Fruit fly (Drosophila melanogaster) whole organism, embryonic: ENCODE results near the gene eIF2Balpha.

ENCODE experiments used
- CG10274 ChIP-seq: fragments of 200-800 bp; sonication (Bioruptor generic); optimal IDR thresholded peaks from 3 replicates; lab custom pipeline; 2017; ENCODE audit warnings: missing biosample characterization, mild to moderate bottlenecking, missing genetic modification characterization
- CG10462 ChIP-seq: fragments of 200-800 bp; sonication (Bioruptor generic); optimal IDR thresholded peaks from 2 replicates; lab custom pipeline; 2016; ENCODE audit warnings: missing biosample characterization, missing genetic modification characterization
- CG11504 ChIP-seq: fragments of 200-800 bp; sonication (Bioruptor generic); optimal IDR thresholded peaks from 3 replicates; lab custom pipeline; 2019; ENCODE audit warnings: missing biosample characterization, mild to moderate bottlenecking, missing genetic modification characterization, moderate library complexity
- CG12744 ChIP-seq: fragments of 200-800 bp; sonication (Bioruptor generic); optimal IDR thresholded peaks from 2 replicates; lab custom pipeline; 2016; ENCODE audit warnings: missing biosample characterization, missing genetic modification characterization
- CG14667 ChIP-seq: fragments of 200-800 bp; sonication (Bioruptor generic); IDR thresholded peaks from 2 replicates; pipeline ENCODE4 v1.3.6; 2022; ENCODE audit warnings: missing biosample characterization, missing genetic modification characterization
- CG15269 ChIP-seq: fragments of 200-800 bp; sonication (Bioruptor generic); optimal IDR thresholded peaks from 2 replicates; lab custom pipeline; 2018; ENCODE audit warnings: missing biosample characterization, mild to moderate bottlenecking, missing genetic modification characterization, moderate library complexity
- CG15479 ChIP-seq: fragments of 200-800 bp; sonication (Bioruptor generic); optimal IDR thresholded peaks from 3 replicates; lab custom pipeline; 2019; ENCODE audit warnings: missing biosample characterization, mild to moderate bottlenecking, missing genetic modification characterization, moderate library complexity
- CG15601 ChIP-seq: fragments of 200-800 bp; sonication (Bioruptor generic); optimal IDR thresholded peaks from 3 replicates; lab custom pipeline; 2019; ENCODE audit warnings: missing biosample characterization, mild to moderate bottlenecking, missing genetic modification characterization, moderate library complexity
- CG17328 ChIP-seq: fragments of 200-800 bp; sonication (Bioruptor generic); IDR thresholded peaks from 2 replicates; pipeline ENCODE4 v1.3.6; 2022; ENCODE audit warnings: missing biosample characterization, missing genetic modification characterization
- CG17829 ChIP-seq: fragments of 200-800 bp; optimal IDR thresholded peaks from 2 replicates; lab custom pipeline; 2019; ENCODE audit warnings: missing biosample characterization, mild to moderate bottlenecking, missing genetic modification characterization, moderate library complexity
- CG18011 ChIP-seq: fragments of 200-800 bp; sonication (Bioruptor generic); optimal IDR thresholded peaks from 2 replicates; lab custom pipeline; 2017; ENCODE audit warnings: missing biosample characterization, missing genetic modification characterization, mild to moderate bottlenecking, moderate library complexity, missing genotype
- CG2202 ChIP-seq: fragments of 200-800 bp; sonication (Bioruptor generic); optimal IDR thresholded peaks from 2 replicates; lab custom pipeline; 2018; ENCODE audit warnings: missing biosample characterization, mild to moderate bottlenecking, missing genetic modification characterization
- CG2889 ChIP-seq: fragments of 200-800 bp; sonication (Bioruptor generic); IDR thresholded peaks from 3 replicates; pipeline ENCODE4 v1.3.6; 2022; ENCODE audit warnings: missing biosample characterization, missing genetic modification characterization
- CG30020 ChIP-seq: fragments of 200-800 bp; optimal IDR thresholded peaks from 2 replicates; lab custom pipeline; 2019; ENCODE audit warnings: missing biosample characterization, mild to moderate bottlenecking, missing genetic modification characterization, moderate library complexity
- CG33213 ChIP-seq: fragments of 200-800 bp; sonication (Bioruptor generic); optimal IDR thresholded peaks from 3 replicates; lab custom pipeline; 2016; ENCODE audit warnings: missing biosample characterization, missing genetic modification characterization
- CG42726 ChIP-seq: fragments of 200-800 bp; sonication (Bioruptor generic); IDR thresholded peaks from 2 replicates; pipeline ENCODE4 v1.3.6; 2022; ENCODE audit warnings: missing biosample characterization, missing genetic modification characterization; ENCODE audit not compliant: partially characterized antibody
- CG4282 ChIP-seq: fragments of 200-800 bp; sonication (Bioruptor generic); optimal IDR thresholded peaks from 2 replicates; lab custom pipeline; 2016; ENCODE audit warnings: missing biosample characterization, missing genetic modification characterization
- CG6813 ChIP-seq: fragments of 200-800 bp; sonication (Bioruptor generic); optimal IDR thresholded peaks from 2 replicates; lab custom pipeline; 2017; ENCODE audit warnings: missing biosample characterization, missing genetic modification characterization, mild to moderate bottlenecking, moderate library complexity, missing genetic modification reagents
- CG8388 ChIP-seq: fragments of 200-800 bp; sonication (Bioruptor generic); optimal IDR thresholded peaks from 2 replicates; lab custom pipeline; 2019; ENCODE audit warnings: missing biosample characterization, mild to moderate bottlenecking, missing genetic modification characterization, moderate library complexity
- CG9797 ChIP-seq: fragments of 200-800 bp; sonication (Bioruptor generic); optimal IDR thresholded peaks from 3 replicates; lab custom pipeline; 2018; ENCODE audit warnings: missing biosample characterization, mild to moderate bottlenecking, missing genetic modification characterization
- Chrac-16 ChIP-seq: fragments of 200-800 bp; sonication (Bioruptor generic); optimal IDR thresholded peaks from 3 replicates; lab custom pipeline; 2016; ENCODE audit warnings: missing biosample characterization, missing genetic modification characterization
- CkIIα-i1 ChIP-seq: fragments of 200-800 bp; sonication (Bioruptor generic); IDR thresholded peaks from 2 replicates; pipeline ENCODE4 v1.3.6; 2022; ENCODE audit warnings: missing biosample characterization, missing genetic modification characterization
- CoRest ChIP-seq: fragments of 200-800 bp; sonication (Bioruptor generic); optimal IDR thresholded peaks from 3 replicates; lab custom pipeline; 2018; ENCODE audit warnings: missing biosample characterization, mild to moderate bottlenecking, missing genetic modification characterization, moderate library complexity
- Deaf1 ChIP-seq: fragments of 200-800 bp; optimal IDR thresholded peaks from 3 replicates; lab custom pipeline; 2019; ENCODE audit warnings: missing biosample characterization, mild to moderate bottlenecking, missing genetic modification characterization, moderate library complexity
- Doc2 ChIP-seq: fragments of 200-800 bp; sonication (Bioruptor generic); IDR thresholded peaks from 2 replicates; pipeline ENCODE4 v1.3.6; 2022; ENCODE audit warnings: missing biosample characterization, missing genetic modification characterization
- Fer1 ChIP-seq: fragments of 200-800 bp; sonication (Bioruptor generic); optimal IDR thresholded peaks from 2 replicates; lab custom pipeline; 2017; ENCODE audit warnings: missing biosample characterization, mild to moderate bottlenecking, missing genetic modification characterization
- HmgZ ChIP-seq: fragments of 200-800 bp; sonication (Bioruptor generic); optimal IDR thresholded peaks from 2 replicates; lab custom pipeline; 2018; ENCODE audit warnings: missing biosample characterization, mild to moderate bottlenecking, missing genetic modification characterization
- Hr3 ChIP-seq: fragments of 200-800 bp; sonication (Bioruptor generic); optimal IDR thresholded peaks from 3 replicates; lab custom pipeline; 2016; ENCODE audit warnings: missing biosample characterization, missing genetic modification characterization
- Lhr ChIP-seq: fragments of 200-800 bp; sonication (Bioruptor generic); optimal IDR thresholded peaks from 3 replicates; lab custom pipeline; 2017; ENCODE audit warnings: mild to moderate bottlenecking, missing biosample characterization, missing genetic modification reagents, missing genetic modification characterization
- Myb ChIP-seq: fragments of 200-800 bp; sonication (Bioruptor generic); optimal IDR thresholded peaks from 2 replicates; lab custom pipeline; 2016; ENCODE audit warnings: missing biosample characterization, missing genetic modification characterization
- Optix ChIP-seq: fragments of 200-800 bp; sonication (Bioruptor generic); IDR thresholded peaks from 3 replicates; pipeline ENCODE4 v1.3.6; 2022; ENCODE audit warnings: missing biosample characterization, missing genetic modification characterization
- Taf1 ChIP-seq: fragments of 200-800 bp; sonication (Bioruptor generic); IDR thresholded peaks from 2 replicates; pipeline ENCODE4 v1.3.6; 2022; ENCODE audit warnings: missing biosample characterization, missing genetic modification characterization
- ash1 ChIP-seq: fragments of 200-800 bp; sonication (Bioruptor generic); optimal IDR thresholded peaks from 2 replicates; lab custom pipeline; 2018; ENCODE audit warnings: missing biosample characterization, mild to moderate bottlenecking, missing genetic modification characterization
- ato ChIP-seq: fragments of 200-800 bp; sonication (Bioruptor generic); IDR thresholded peaks from 2 replicates; pipeline ENCODE4 v1.3.6; 2022; ENCODE audit warnings: missing biosample characterization, missing genetic modification characterization; ENCODE audit not compliant: partially characterized antibody
- cad ChIP-seq: fragments of >200 bp; optimal IDR thresholded peaks from 2 replicates; lab custom pipeline; 2017; ENCODE audit warnings: missing biosample characterization, missing genetic modification characterization
- croc ChIP-seq: fragments of 200-800 bp; sonication (Bioruptor generic); conservative IDR thresholded peaks from 3 replicates; pipeline ENCODE4 v1.3.6; 2022; ENCODE audit warnings: missing biosample characterization, missing genetic modification characterization
- danr ChIP-seq: fragments of 200-800 bp; sonication (Bioruptor generic); IDR thresholded peaks from 2 replicates; pipeline ENCODE4 v1.3.6; 2022; ENCODE audit warnings: missing biosample characterization, missing genetic modification characterization
- dmrt11E ChIP-seq: fragments of 200-800 bp; sonication (Bioruptor generic); optimal IDR thresholded peaks from 3 replicates; lab custom pipeline; 2018; ENCODE audit warnings: missing biosample characterization, mild to moderate bottlenecking, missing genetic modification characterization, moderate library complexity
- fu2 ChIP-seq: fragments of 200-800 bp; sonication (Bioruptor generic); optimal IDR thresholded peaks from 2 replicates; lab custom pipeline; 2016; ENCODE audit warnings: missing biosample characterization, missing genetic modification characterization
- h ChIP-seq: fragments of >200 bp; optimal IDR thresholded peaks from 2 replicates; lab custom pipeline; 2017
- hb ChIP-seq: fragments of 200-800 bp; sonication (Bioruptor generic); IDR thresholded peaks from 3 replicates; pipeline ENCODE4 v1.3.6; 2022; ENCODE audit warnings: missing biosample characterization, missing genetic modification characterization; ENCODE audit not compliant: partially characterized antibody
- lab ChIP-seq: fragments of 200-800 bp; sonication (Bioruptor generic); optimal IDR thresholded peaks from 3 replicates; lab custom pipeline; 2017; ENCODE audit warnings: missing biosample characterization, missing genetic modification characterization, mild to moderate bottlenecking, moderate library complexity, missing genetic modification reagents
- nerfin-1 ChIP-seq: fragments of 200-800 bp; sonication (Bioruptor generic); optimal IDR thresholded peaks from 3 replicates; lab custom pipeline; 2019; ENCODE audit warnings: missing biosample characterization, mild to moderate bottlenecking, missing genetic modification characterization, moderate library complexity
- nerfin-2 ChIP-seq: fragments of 200-800 bp; sonication (Bioruptor generic); IDR thresholded peaks from 2 replicates; pipeline ENCODE4 v1.3.6; 2022; ENCODE audit warnings: missing biosample characterization, missing genetic modification characterization; ENCODE audit not compliant: partially characterized antibody
- oc ChIP-seq: fragments of 200-800 bp; sonication (Bioruptor generic); optimal IDR thresholded peaks from 2 replicates; lab custom pipeline; 2018; ENCODE audit warnings: missing biosample characterization, mild to moderate bottlenecking, missing genetic modification characterization, moderate library complexity
- repo ChIP-seq: fragments of 200-800 bp; sonication (Bioruptor generic); optimal IDR thresholded peaks from 2 replicates; lab custom pipeline; 2016; ENCODE audit warnings: missing biosample characterization, missing genetic modification characterization
- schlank ChIP-seq: fragments of 200-800 bp; sonication (Bioruptor generic); optimal IDR thresholded peaks from 2 replicates; lab custom pipeline; 2018; ENCODE audit warnings: missing biosample characterization, mild to moderate bottlenecking, missing genetic modification characterization
- tin ChIP-seq: fragments of 200-800 bp; sonication (Bioruptor generic); optimal IDR thresholded peaks from 3 replicates; lab custom pipeline; 2016; ENCODE audit warnings: missing biosample characterization, missing genetic modification characterization
- vnd ChIP-seq: fragments of 200-800 bp; sonication (Bioruptor generic); IDR thresholded peaks from 3 replicates; pipeline ENCODE4 v1.3.6; 2022; ENCODE audit warnings: missing biosample characterization, missing genetic modification characterization; ENCODE audit not compliant: partially characterized antibody
- wek ChIP-seq: fragments of 200-800 bp; sonication (Bioruptor generic); optimal IDR thresholded peaks from 3 replicates; lab custom pipeline; 2018; ENCODE audit warnings: missing biosample characterization, mild to moderate bottlenecking, missing genetic modification characterization, moderate library complexity

eIF2Balpha gene

DNA sequence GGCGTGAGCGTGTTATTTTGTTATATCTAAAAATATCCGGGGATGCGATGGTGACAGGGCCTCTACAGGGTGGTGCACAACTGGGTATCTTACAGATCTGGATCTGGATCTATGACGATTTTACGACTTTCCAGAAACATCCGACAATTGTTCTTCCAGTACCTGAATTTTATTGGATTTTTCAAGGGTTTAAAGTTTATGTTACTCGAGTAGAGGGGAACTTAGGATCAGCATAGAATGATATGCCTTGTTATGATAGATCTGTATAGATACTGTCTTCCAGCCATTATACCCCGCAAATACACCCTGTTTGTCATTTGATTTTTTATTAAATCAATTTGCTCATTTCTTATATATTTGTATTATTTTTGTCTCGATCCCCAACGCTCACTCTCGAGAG, 41.3 kb downstream of the eIF2Balpha start (continued):
- TF ChIP-seq CkIIα-i1 (GFP tag; lab: Robert Waterston, UW) (no peak), Doc2 (no peak), Hr3 (GFP tag; lab: Kevin White, UChicago) (peak; percentile 29), CG15479 (GFP tag; lab: Kevin White, UChicago) (no peak), nerfin-1 (tag; lab: Kevin White, UChicago) (peak; percentile 37), nerfin-2 (GFP tag; lab: Robert Waterston, UW) (no peak), CG14667 (GFP tag; lab: Robert Waterston, UW) (peak; percentile 43; the same call in 1 of the 2 replicates), CG11504 (tag; lab: Kevin White, UChicago) (peak; percentile 77), CG17829 (peak; percentile 32), CG4282 (no peak), repo (no peak), Deaf1 (tag; lab: Kevin White, UChicago) (peak; percentile 33), CG12744 (GFP tag; lab: Kevin White, UChicago) (no peak), CG30020 (tag; lab: Kevin White, UChicago) (no peak), CG15601 (tag; lab: Kevin White, UChicago) (no peak), schlank (tag; lab: Kevin White, UChicago) (peak; percentile 18), CG42726 (no peak), CG10462 (no peak), CG15269 (tag; lab: Kevin White, UChicago) (peak; percentile 80), wek (GFP tag; lab: Kevin White, UChicago) (peak; percentile 27), tin (GFP tag; lab: Kevin White, UChicago) (peak; percentile 11), vnd (GFP tag; lab: Robert Waterston, UW) (no peak), CG2202 (tag; lab: Kevin White, UChicago) (no peak), Lhr (no peak), oc (no peak), h (no peak), danr (GFP tag; lab: Robert Waterston, UW) (peak; percentile 54; the same call in 1 of the 2 replicates), CG18011 (no peak), CG9797 (no peak), Optix (GFP tag; lab: Robert Waterston, UW) (no peak), ash1 (GFP tag; lab: Kevin White, UChicago) (no peak), cad (GFP tag; lab: Kevin White, UChicago) (no peak), hb (GFP tag; lab: Robert Waterston, UW) (no peak), CG8388 (GFP tag; lab: Kevin White, UChicago) (peak; percentile 23), Chrac-16 (peak; percentile 7), Myb (GFP tag; lab: Kevin White, UChicago) (peak; percentile 32), croc (GFP tag; lab: Robert Waterston, UW) (no peak; the same call in 2 of the 3 replicates), fu2 (GFP tag; lab: Kevin White, UChicago) (no peak), HmgZ (tag; lab: Kevin White, UChicago) (peak; percentile 23), CG2889 (GFP tag; lab: Robert Waterston, UW) (0 out of 3 replicates have a peak, but pooled peaks have one; percentile 40), lab (GFP tag; lab: Kevin White, UChicago) (peak; percentile 69), CG6813 (peak; percentile 11), CG17328 (0 out of 2 replicates have a peak, but pooled peaks have one; percentile 5), dmrt11E (no peak), Fer1 (GFP tag; lab: Kevin White, UChicago) (peak; percentile 66), ato (GFP tag; lab: Robert Waterston, UW) (no peak), CoRest (tag; lab: Kevin White, UChicago) (peak; percentile 76), CG10274 (GFP tag; lab: Kevin White, UChicago) (peak; percentile 40), Taf1 (peak; percentile 32; the same call in 1 of the 2 replicates), CG33213 (GFP tag; lab: Kevin White, UChicago) (peak; percentile 11)
